Fruit fly (Drosophila melanogaster) whole organism, embryonic: ENCODE measurements around the gene CG5515.
A peak's percentile ranks its signal among the peaks of the same experiment; 100 is the strongest.

Source experiments
- CG10321 ChIP-seq: fragments of 200-800 bp; sonication (Bioruptor generic); IDR thresholded peaks from 2 replicates; pipeline ENCODE4 v1.3.6; 2022; ENCODE audit warnings: missing biosample characterization, missing genetic modification characterization
- CG10979 ChIP-seq: fragments of 200-800 bp; sonication (Bioruptor generic); optimal IDR thresholded peaks from 2 replicates; lab custom pipeline; 2018; ENCODE audit warnings: missing biosample characterization, mild to moderate bottlenecking, missing genetic modification characterization, moderate library complexity
- CG11085 ChIP-seq: fragments of 200-800 bp; sonication (Bioruptor generic); IDR thresholded peaks from 2 replicates; pipeline ENCODE4 v1.3.6; 2022; ENCODE audit warnings: missing biosample characterization, missing genetic modification characterization
- CG11398 ChIP-seq: fragments of 200-800 bp; sonication (Bioruptor generic); optimal IDR thresholded peaks from 2 replicates; lab custom pipeline; 2016; ENCODE audit warnings: missing biosample characterization, missing genetic modification characterization
- CG11504 ChIP-seq: fragments of 200-800 bp; sonication (Bioruptor generic); optimal IDR thresholded peaks from 3 replicates; lab custom pipeline; 2019; ENCODE audit warnings: missing biosample characterization, mild to moderate bottlenecking, missing genetic modification characterization, moderate library complexity
- CG12104 ChIP-seq: fragments of 200-800 bp; sonication (Bioruptor generic); optimal IDR thresholded peaks from 3 replicates; lab custom pipeline; 2016; ENCODE audit warnings: missing biosample characterization, missing genetic modification characterization
- CG13424 ChIP-seq: fragments of 200-800 bp; sonication (Bioruptor generic); optimal IDR thresholded peaks from 2 replicates; lab custom pipeline; 2019; ENCODE audit warnings: missing biosample characterization, mild to moderate bottlenecking, missing genetic modification characterization, moderate library complexity
- CG14441 ChIP-seq: fragments of 200-800 bp; sonication (Bioruptor generic); IDR thresholded peaks from 2 replicates; pipeline ENCODE4 v1.3.6; 2022; ENCODE audit warnings: missing biosample characterization, missing genetic modification characterization
- CG15269 ChIP-seq: fragments of 200-800 bp; sonication (Bioruptor generic); optimal IDR thresholded peaks from 2 replicates; lab custom pipeline; 2018; ENCODE audit warnings: missing biosample characterization, mild to moderate bottlenecking, missing genetic modification characterization, moderate library complexity
- CG17359 ChIP-seq: fragments of 200-800 bp; sonication (Bioruptor generic); optimal IDR thresholded peaks from 3 replicates; lab custom pipeline; 2018; ENCODE audit warnings: missing biosample characterization, mild to moderate bottlenecking, missing genetic modification characterization, moderate library complexity
- CG2712 ChIP-seq: fragments of 200-800 bp; optimal IDR thresholded peaks from 3 replicates; lab custom pipeline; 2019; ENCODE audit warnings: missing biosample characterization, mild to moderate bottlenecking, missing genetic modification characterization, moderate library complexity
- CG32532 ChIP-seq: fragments of 200-800 bp; sonication (Bioruptor generic); IDR thresholded peaks from 2 replicates; pipeline ENCODE4 v1.3.6; 2022; ENCODE audit warnings: missing biosample characterization, missing genetic modification characterization
- CG4360 ChIP-seq: fragments of 200-800 bp; sonication (Bioruptor generic); IDR thresholded peaks from 2 replicates; pipeline ENCODE4 v1.3.6; 2022; ENCODE audit warnings: missing biosample characterization, missing genetic modification characterization
- CG4730 ChIP-seq: fragments of 200-800 bp; sonication (Bioruptor generic); IDR thresholded peaks from 2 replicates; pipeline ENCODE4 v1.3.6; 2022; ENCODE audit warnings: missing biosample characterization, missing genetic modification characterization
- CG6813 ChIP-seq: fragments of 200-800 bp; sonication (Bioruptor generic); optimal IDR thresholded peaks from 2 replicates; lab custom pipeline; 2017; ENCODE audit warnings: missing biosample characterization, missing genetic modification characterization, mild to moderate bottlenecking, moderate library complexity, missing genetic modification reagents
- CG7556 ChIP-seq: fragments of 200-800 bp; sonication (Bioruptor generic); optimal IDR thresholded peaks from 2 replicates; lab custom pipeline; 2017; ENCODE audit warnings: missing biosample characterization, mild to moderate bottlenecking, missing genetic modification characterization
- Dfd ChIP-seq, 2 experiments: fragments of >200 bp; optimal IDR thresholded peaks; 2 replicates each; lab custom pipeline; 2017; ENCODE audit warnings: missing biosample characterization in 2 of 2, missing genetic modification characterization in 2 of 2
- Dip3 ChIP-seq: fragments of 200-800 bp; sonication (Bioruptor generic); optimal IDR thresholded peaks from 3 replicates; lab custom pipeline; 2016; ENCODE audit warnings: missing biosample characterization, missing genetic modification characterization
- Doc2 ChIP-seq: fragments of 200-800 bp; sonication (Bioruptor generic); IDR thresholded peaks from 2 replicates; pipeline ENCODE4 v1.3.6; 2022; ENCODE audit warnings: missing biosample characterization, missing genetic modification characterization
- ERR ChIP-seq: fragments of 200-800 bp; sonication (Bioruptor generic); optimal IDR thresholded peaks from 2 replicates; lab custom pipeline; 2016; ENCODE audit warnings: missing biosample characterization, missing genetic modification characterization
- Ets65A ChIP-seq: fragments of 200-800 bp; sonication (Bioruptor generic); peaks from one replicate; lab custom pipeline; 2016; ENCODE audit warnings: missing biosample characterization, missing genetic modification characterization
- H15 ChIP-seq: fragments of 200-800 bp; sonication (Bioruptor generic); IDR thresholded peaks from 3 replicates; pipeline ENCODE4 v1.3.6; 2022; ENCODE audit warnings: missing biosample characterization, missing genetic modification characterization
- Mad ChIP-seq: fragments of 200-800 bp; sonication (Bioruptor generic); optimal IDR thresholded peaks from 2 replicates; lab custom pipeline; 2016; ENCODE audit warnings: missing biosample characterization, missing genetic modification characterization
- Nf-YB ChIP-seq: fragments of 200-800 bp; sonication (Bioruptor generic); optimal IDR thresholded peaks from 3 replicates; lab custom pipeline; 2019; ENCODE audit warnings: missing biosample characterization, mild to moderate bottlenecking, missing genetic modification characterization, moderate library complexity
- Nf-YC ChIP-seq: fragments of 200-800 bp; optimal IDR thresholded peaks from 3 replicates; lab custom pipeline; 2019; ENCODE audit warnings: missing biosample characterization, mild to moderate bottlenecking, missing genetic modification characterization, moderate library complexity
- NfI ChIP-seq: fragments of 200-800 bp; sonication (Bioruptor generic); optimal IDR thresholded peaks from 3 replicates; lab custom pipeline; 2018; ENCODE audit warnings: missing biosample characterization, mild to moderate bottlenecking, missing genetic modification characterization, moderate library complexity
- Opbp ChIP-seq: fragments of 200-800 bp; sonication (Bioruptor generic); IDR thresholded peaks from 3 replicates; pipeline ENCODE4 v1.3.6; 2022; ENCODE audit warnings: missing biosample characterization, missing genetic modification characterization; ENCODE audit not compliant: partially characterized antibody
- Tbp ChIP-seq: fragments of >200 bp; optimal IDR thresholded peaks from 2 replicates; lab custom pipeline; 2018; ENCODE audit warnings: missing biosample characterization, missing genetic modification characterization
- ap ChIP-seq: fragments of 200-800 bp; sonication (Bioruptor generic); IDR thresholded peaks from 2 replicates; pipeline ENCODE4 v1.3.6; 2022; ENCODE audit warnings: missing biosample characterization, missing genetic modification characterization
- dimm ChIP-seq: fragments of 200-800 bp; sonication (Bioruptor generic); IDR thresholded peaks from 2 replicates; pipeline ENCODE4 v1.3.6; 2022; ENCODE audit warnings: missing biosample characterization, missing genetic modification characterization
- dpn ChIP-seq, 2 experiments: fragments of 200-800 bp; sonication (Bioruptor generic); optimal IDR thresholded peaks; 3 replicates each; lab custom pipeline; 2016; ENCODE audit warnings: missing biosample characterization in 2 of 2, missing genetic modification characterization in 2 of 2
- dysf ChIP-seq: fragments of 200-800 bp; sonication (Bioruptor generic); IDR thresholded peaks from 3 replicates; pipeline ENCODE4 v1.3.6; 2022; ENCODE audit warnings: missing biosample characterization, missing genetic modification characterization
- grau ChIP-seq: fragments of 200-800 bp; optimal IDR thresholded peaks from 3 replicates; lab custom pipeline; 2019; ENCODE audit warnings: missing biosample characterization, mild to moderate bottlenecking, missing genetic modification characterization, moderate library complexity
- hbn ChIP-seq: fragments of 200-800 bp; sonication (Bioruptor generic); IDR thresholded peaks from 2 replicates; pipeline ENCODE4 v1.3.6; 2022; ENCODE audit warnings: missing biosample characterization, missing genetic modification characterization; ENCODE audit not compliant: partially characterized antibody
- kni ChIP-seq: fragments of 200-800 bp; sonication (Bioruptor generic); optimal IDR thresholded peaks from 3 replicates; lab custom pipeline; 2017; ENCODE audit warnings: mild to moderate bottlenecking, missing biosample characterization, missing genetic modification reagents, missing genetic modification characterization
- lbe ChIP-seq: fragments of 200-800 bp; sonication (Bioruptor generic); optimal IDR thresholded peaks from 2 replicates; lab custom pipeline; 2016; ENCODE audit warnings: missing biosample characterization, mild to moderate bottlenecking, missing genetic modification characterization
- lola ChIP-seq, 3 experiments: fragments of >200 bp in 2 of 3; fragments of 200-800 bp in 1 of 3; sonication (Bioruptor generic) in 1 of 3; optimal IDR thresholded peaks; 2 replicates each; lab custom pipeline; 2017 to 2019; ENCODE audit warnings: missing biosample characterization in 3 of 3, missing genetic modification characterization in 3 of 3, mild to moderate bottlenecking in 1 of 3, moderate library complexity in 1 of 3
- mirr ChIP-seq: fragments of 200-800 bp; sonication (Bioruptor generic); optimal IDR thresholded peaks from 3 replicates; lab custom pipeline; 2018; ENCODE audit warnings: missing biosample characterization, mild to moderate bottlenecking, missing genetic modification characterization
- nerfin-2 ChIP-seq: fragments of 200-800 bp; sonication (Bioruptor generic); IDR thresholded peaks from 2 replicates; pipeline ENCODE4 v1.3.6; 2022; ENCODE audit warnings: missing biosample characterization, missing genetic modification characterization; ENCODE audit not compliant: partially characterized antibody
- org-1 ChIP-seq: fragments of 200-800 bp; sonication (Bioruptor generic); optimal IDR thresholded peaks from 2 replicates; lab custom pipeline; 2017; ENCODE audit warnings: missing biosample characterization, missing genetic modification characterization
- pros ChIP-seq: fragments of 200-800 bp; sonication (Bioruptor generic); optimal IDR thresholded peaks from 3 replicates; lab custom pipeline; 2019; ENCODE audit warnings: missing biosample characterization, mild to moderate bottlenecking, missing genetic modification characterization, moderate library complexity
- ranshi ChIP-seq: fragments of 200-800 bp; sonication (Bioruptor generic); IDR thresholded peaks from 2 replicates; pipeline ENCODE4 v1.3.6; 2022; ENCODE audit warnings: missing biosample characterization, missing genetic modification characterization
- rib ChIP-seq: fragments of 200-800 bp; sonication (Bioruptor generic); IDR thresholded peaks from 2 replicates; pipeline ENCODE4 v1.3.6; 2022; ENCODE audit warnings: missing biosample characterization, missing genetic modification characterization
- slou ChIP-seq: fragments of 200-800 bp; sonication (Bioruptor generic); optimal IDR thresholded peaks from 3 replicates; lab custom pipeline; 2016; ENCODE audit warnings: missing biosample characterization, missing genetic modification characterization
- sr ChIP-seq: fragments of 200-800 bp; sonication (Bioruptor generic); IDR thresholded peaks from 3 replicates; pipeline ENCODE4 v1.3.6; 2022; ENCODE audit warnings: missing biosample characterization, missing genetic modification characterization
- tin ChIP-seq: fragments of 200-800 bp; sonication (Bioruptor generic); optimal IDR thresholded peaks from 3 replicates; lab custom pipeline; 2016; ENCODE audit warnings: missing biosample characterization, missing genetic modification characterization
- tio ChIP-seq: fragments of 200-800 bp; sonication (Bioruptor generic); optimal IDR thresholded peaks from 2 replicates; lab custom pipeline; 2017; ENCODE audit warnings: missing biosample characterization, missing genetic modification characterization, inconsistent platforms
- trem ChIP-seq: fragments of 200-800 bp; optimal IDR thresholded peaks from 3 replicates; lab custom pipeline; 2019; ENCODE audit warnings: missing biosample characterization, mild to moderate bottlenecking, missing genetic modification characterization, moderate library complexity

Gene CG5515

DNA sequence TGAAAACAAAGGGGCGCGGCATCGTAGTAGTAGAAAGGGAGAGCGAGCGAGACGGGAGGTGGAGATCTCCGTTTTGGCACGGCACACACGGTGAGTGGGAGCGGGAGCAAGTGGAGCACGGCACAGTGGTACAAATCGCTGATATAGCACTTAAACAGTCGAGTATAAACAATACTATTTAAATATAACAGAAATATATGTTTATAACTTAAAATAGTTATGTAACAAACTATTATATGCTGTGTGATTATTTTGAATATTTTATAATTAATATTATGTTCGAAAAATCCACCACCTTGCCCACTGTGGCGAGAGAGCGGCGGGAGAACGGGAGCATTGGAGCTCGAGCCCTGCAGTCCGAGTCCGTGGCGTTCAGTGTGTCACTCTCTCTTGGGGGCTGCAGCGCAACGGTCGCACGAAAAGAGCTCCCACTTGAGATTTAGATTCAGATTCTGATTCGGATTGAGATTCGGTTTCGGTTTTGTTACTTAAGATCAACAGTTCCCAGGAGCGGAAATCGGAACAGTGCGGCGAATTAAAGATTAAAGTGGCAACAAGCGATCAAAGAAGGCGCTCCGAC lies 47.6 kb downstream of the CG5515 start, which contains the start of gene Kal1 (continued):
- TF ChIP-seq CG7556 (GFP tag; lab: Kevin White, UChicago) (peak; percentile 94), CG4360 (GFP tag; lab: Robert Waterston, UW) (peak; percentile 68), rib (GFP tag; lab: Robert Waterston, UW) (0 out of 2 replicates have a peak, but pooled peaks have one; percentile 44), kni (GFP tag; lab: Kevin White, UChicago) (peak; percentile 58), tin (peak; percentile 90), CG10321 (GFP tag; lab: Robert Waterston, UW) (peak; percentile 55; the same call in 1 of the 2 replicates), mirr (GFP tag; lab: Kevin White, UChicago) (no peak), CG32532 (GFP tag; lab: Robert Waterston, UW) (peak; percentile 87), hbn (no peak), CG15269 (tag; lab: Kevin White, UChicago) (peak; percentile 93), CG17359 (tag; lab: Kevin White, UChicago) (peak; percentile 96), nerfin-2 (no peak), CG10979 (tag; lab: Kevin White, UChicago) (peak; percentile 97), pros (GFP tag; lab: Kevin White, UChicago) (no peak), CG11398 (GFP tag; lab: Kevin White, UChicago) (no peak), sr (GFP tag; lab: Robert Waterston, UW) (peak; percentile 44; the same call in 1 of the 3 replicates), trem (tag; lab: Kevin White, UChicago) (peak; percentile 93), dpn (GFP tag; optimal IDR thresholded peaks at IDR 0.05; lab: Kevin White, UChicago) (peak in 1 of 2 experiments; percentile 86), CG11504 (peak; percentile 95), slou (GFP tag; lab: Kevin White, UChicago) (peak; percentile 9), dysf (GFP tag; lab: Robert Waterston, UW) (peak; percentile 92), ap (peak; percentile 89), grau (tag; lab: Kevin White, UChicago) (peak; percentile 92), lola (GFP tag; optimal IDR thresholded peaks at IDR 0.05; lab: Kevin White, UChicago) (peak in 1 of 3 experiments; percentile 90), H15 (GFP tag; lab: Robert Waterston, UW) (peak; percentile 90), Nf-YB (peak; percentile 82), ranshi (GFP tag; lab: Robert Waterston, UW) (peak; percentile 90), lbe (peak; percentile 96), Tbp (GFP tag; lab: Kevin White, UChicago) (no peak), CG4730 (GFP tag; lab: Robert Waterston, UW) (peak; percentile 84), NfI (peak; percentile 83), Nf-YC (tag; lab: Kevin White, UChicago) (peak; percentile 67), CG11085 (0 out of 2 replicates have a peak, but pooled peaks have one; percentile 39), ERR (GFP tag; lab: Kevin White, UChicago) (no peak)

DNA sequence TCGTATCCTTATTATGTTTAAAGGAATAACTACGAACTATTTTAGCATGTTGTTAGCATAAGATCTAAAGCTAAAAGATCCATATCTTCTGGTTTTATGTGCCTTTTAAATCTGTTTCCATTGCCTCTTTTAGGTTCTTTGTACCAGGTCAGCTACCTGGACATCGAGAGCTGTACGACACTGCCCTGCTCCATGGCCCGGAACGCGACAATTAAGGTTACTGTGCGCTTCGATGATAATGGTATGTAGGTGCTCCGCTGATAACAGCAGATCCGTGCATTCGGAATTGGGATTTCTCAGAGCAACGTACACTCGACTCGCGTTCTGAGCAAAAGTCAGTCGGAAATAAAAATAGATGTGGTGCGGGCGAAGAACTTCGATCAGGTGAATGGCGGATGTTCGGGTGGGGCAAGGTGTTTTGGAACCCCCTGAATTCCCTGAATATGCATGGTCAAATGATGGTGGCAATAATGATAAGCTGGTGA lies 49.0 kb downstream of the CG5515 start:
- TF ChIP-seq Mad (GFP tag; lab: Kevin White, UChicago) (no peak), CG12104 (no peak), CG13424 (tag; lab: Kevin White, UChicago) (no peak), Dip3 (no peak), tio (no peak), Opbp (no peak), CG6813 (GFP tag; lab: Kevin White, UChicago) (no peak), CG2712 (no peak), dimm (GFP tag; lab: Robert Waterston, UW) (no peak), org-1 (no peak), Dfd (GFP tag; optimal IDR thresholded peaks at IDR 0.05; lab: Kevin White, UChicago) (no peak), Ets65A (GFP tag; lab: Kevin White, UChicago) (no peak), Doc2 (no peak), CG14441 (no peak), CG7556 (GFP tag; lab: Kevin White, UChicago) (no peak)
